Fruit fly (Drosophila melanogaster) whole organism, embryonic: ENCODE measurements around the gene Ptth.

Experiments used
- Abd-B ChIP-seq: fragments of 200-800 bp; sonication (Bioruptor generic); optimal IDR thresholded peaks from 2 replicates; lab custom pipeline; 2018; ENCODE audit warnings: missing biosample characterization, mild to moderate bottlenecking, missing genetic modification characterization, moderate library complexity
- Antp ChIP-seq: fragments of 200-800 bp; sonication (Bioruptor generic); optimal IDR thresholded peaks from 3 replicates; lab custom pipeline; 2016; ENCODE audit warnings: missing biosample characterization, missing genetic modification characterization
- Atf3 ChIP-seq: fragments of 200-800 bp; sonication (Bioruptor generic); optimal IDR thresholded peaks from 3 replicates; lab custom pipeline; 2016; ENCODE audit warnings: missing biosample characterization, missing genetic modification characterization
- Bteb2 ChIP-seq: fragments of 200-800 bp; sonication (Bioruptor generic); optimal IDR thresholded peaks from 2 replicates; lab custom pipeline; 2016; ENCODE audit warnings: missing biosample characterization, missing genetic modification characterization
- CG10147 ChIP-seq: fragments of 200-800 bp; sonication (Bioruptor generic); optimal IDR thresholded peaks from 2 replicates; lab custom pipeline; 2019; ENCODE audit warnings: missing biosample characterization, mild to moderate bottlenecking, missing genetic modification characterization, moderate library complexity
- CG10274 ChIP-seq: fragments of 200-800 bp; sonication (Bioruptor generic); optimal IDR thresholded peaks from 3 replicates; lab custom pipeline; 2017; ENCODE audit warnings: missing biosample characterization, mild to moderate bottlenecking, missing genetic modification characterization
- CG10959 ChIP-seq: fragments of 200-800 bp; sonication (Bioruptor generic); IDR thresholded peaks from 2 replicates; pipeline ENCODE4 v1.3.6; 2022; ENCODE audit warnings: missing biosample characterization, missing genetic modification characterization
- CG1529 ChIP-seq: fragments of 200-800 bp; sonication (Bioruptor generic); optimal IDR thresholded peaks from 3 replicates; lab custom pipeline; 2018; ENCODE audit warnings: missing biosample characterization, missing genetic modification characterization
- CG17568 ChIP-seq: fragments of 200-800 bp; sonication (Bioruptor generic); optimal IDR thresholded peaks from 2 replicates; lab custom pipeline; 2018; ENCODE audit warnings: missing biosample characterization, mild to moderate bottlenecking, missing genetic modification characterization, moderate library complexity
- CG2202 ChIP-seq: fragments of 200-800 bp; sonication (Bioruptor generic); optimal IDR thresholded peaks from 2 replicates; lab custom pipeline; 2018; ENCODE audit warnings: missing biosample characterization, mild to moderate bottlenecking, missing genetic modification characterization
- CG31441 ChIP-seq: fragments of 200-800 bp; sonication (Bioruptor generic); IDR thresholded peaks from 2 replicates; pipeline ENCODE4 v1.3.6; 2022; ENCODE audit warnings: missing biosample characterization, missing genetic modification characterization
- CG33213 ChIP-seq: fragments of 200-800 bp; sonication (Bioruptor generic); optimal IDR thresholded peaks from 3 replicates; lab custom pipeline; 2016; ENCODE audit warnings: missing biosample characterization, missing genetic modification characterization
- CG4707 ChIP-seq: fragments of 200-800 bp; sonication (Bioruptor generic); optimal IDR thresholded peaks from 2 replicates; lab custom pipeline; 2018; ENCODE audit warnings: missing biosample characterization, mild to moderate bottlenecking, missing genetic modification characterization, moderate library complexity
- CG4820 ChIP-seq: fragments of 200-800 bp; sonication (Bioruptor generic); optimal IDR thresholded peaks from 3 replicates; lab custom pipeline; 2016; ENCODE audit warnings: missing biosample characterization, missing genetic modification characterization
- CG6683 ChIP-seq: fragments of 200-800 bp; sonication (Bioruptor generic); optimal IDR thresholded peaks from 2 replicates; lab custom pipeline; 2017; ENCODE audit warnings: missing biosample characterization, mild to moderate bottlenecking, missing genetic modification characterization, missing genetic modification reagents
- CG6689 ChIP-seq: fragments of 200-800 bp; sonication (Bioruptor generic); IDR thresholded peaks from 2 replicates; pipeline ENCODE4 v1.3.6; 2022; ENCODE audit warnings: missing biosample characterization, missing genetic modification characterization
- CG6791 ChIP-seq: fragments of 200-800 bp; sonication (Bioruptor generic); IDR thresholded peaks from 3 replicates; pipeline ENCODE4 v1.3.6; 2022; ENCODE audit warnings: missing biosample characterization, missing genetic modification characterization; ENCODE audit not compliant: partially characterized antibody
- CG7987 ChIP-seq: fragments of 200-800 bp; sonication (Bioruptor generic); optimal IDR thresholded peaks from 2 replicates; lab custom pipeline; 2018; ENCODE audit warnings: missing biosample characterization, mild to moderate bottlenecking, missing genetic modification characterization, moderate library complexity
- CG8388 ChIP-seq: fragments of 200-800 bp; sonication (Bioruptor generic); optimal IDR thresholded peaks from 2 replicates; lab custom pipeline; 2019; ENCODE audit warnings: missing biosample characterization, mild to moderate bottlenecking, missing genetic modification characterization, moderate library complexity
- CG8478 ChIP-seq: fragments of >200 bp; optimal IDR thresholded peaks from 2 replicates; lab custom pipeline; 2018
- Gsc ChIP-seq: fragments of 200-800 bp; sonication (Bioruptor generic); IDR thresholded peaks from 2 replicates; pipeline ENCODE4 v1.3.6; 2022; ENCODE audit warnings: missing biosample characterization, missing genetic modification characterization
- Hr51 ChIP-seq, 2 experiments: fragments of 200-800 bp; sonication (Bioruptor generic); optimal IDR thresholded peaks; 2 replicates in 1 of 2; 3 replicates in 1 of 2; lab custom pipeline; 2016 to 2018; ENCODE audit warnings: missing biosample characterization in 2 of 2, missing genetic modification characterization in 2 of 2, mild to moderate bottlenecking in 1 of 2, moderate library complexity in 1 of 2
- Lhr ChIP-seq: fragments of 200-800 bp; sonication (Bioruptor generic); optimal IDR thresholded peaks from 3 replicates; lab custom pipeline; 2017; ENCODE audit warnings: mild to moderate bottlenecking, missing biosample characterization, missing genetic modification reagents, missing genetic modification characterization
- Mad ChIP-seq: fragments of 200-800 bp; sonication (Bioruptor generic); optimal IDR thresholded peaks from 2 replicates; lab custom pipeline; 2016; ENCODE audit warnings: missing biosample characterization, missing genetic modification characterization
- Myb ChIP-seq: fragments of 200-800 bp; sonication (Bioruptor generic); optimal IDR thresholded peaks from 2 replicates; lab custom pipeline; 2016; ENCODE audit warnings: missing biosample characterization, missing genetic modification characterization
- Nf-YB ChIP-seq: fragments of 200-800 bp; sonication (Bioruptor generic); optimal IDR thresholded peaks from 3 replicates; lab custom pipeline; 2019; ENCODE audit warnings: missing biosample characterization, mild to moderate bottlenecking, missing genetic modification characterization, moderate library complexity
- Optix ChIP-seq: fragments of 200-800 bp; sonication (Bioruptor generic); IDR thresholded peaks from 3 replicates; pipeline ENCODE4 v1.3.6; 2022; ENCODE audit warnings: missing biosample characterization, missing genetic modification characterization
- Sox102F ChIP-seq: fragments of 200-800 bp; sonication (Bioruptor generic); optimal IDR thresholded peaks from 2 replicates; lab custom pipeline; 2018; ENCODE audit warnings: missing biosample characterization, mild to moderate bottlenecking, missing genetic modification characterization, moderate library complexity
- ara ChIP-seq: fragments of 200-800 bp; sonication (Bioruptor generic); IDR thresholded peaks from 2 replicates; pipeline ENCODE4 v1.3.6; 2022; ENCODE audit warnings: missing biosample characterization, missing genetic modification characterization
- dan ChIP-seq: fragments of 200-800 bp; sonication (Bioruptor generic); IDR thresholded peaks from 2 replicates; pipeline ENCODE4 v1.3.6; 2022; ENCODE audit warnings: missing biosample characterization, missing genetic modification characterization
- dmrt11E ChIP-seq: fragments of 200-800 bp; sonication (Bioruptor generic); optimal IDR thresholded peaks from 3 replicates; lab custom pipeline; 2018; ENCODE audit warnings: missing biosample characterization, mild to moderate bottlenecking, missing genetic modification characterization, moderate library complexity
- fd102C ChIP-seq: fragments of 200-800 bp; sonication (Bioruptor generic); optimal IDR thresholded peaks from 2 replicates; lab custom pipeline; 2018; ENCODE audit warnings: missing biosample characterization, mild to moderate bottlenecking, missing genetic modification characterization, moderate library complexity
- fd96Cb ChIP-seq: fragments of 200-800 bp; sonication (Bioruptor generic); optimal IDR thresholded peaks from 2 replicates; lab custom pipeline; 2018; ENCODE audit warnings: missing biosample characterization, mild to moderate bottlenecking, missing genetic modification characterization, moderate library complexity
- ftz-f1 ChIP-seq: fragments of 200-800 bp; sonication (Bioruptor generic); optimal IDR thresholded peaks from 2 replicates; lab custom pipeline; 2016; ENCODE audit warnings: missing biosample characterization, missing genetic modification characterization
- gcm ChIP-seq: fragments of 200-800 bp; sonication (Bioruptor generic); optimal IDR thresholded peaks from 2 replicates; lab custom pipeline; 2019; ENCODE audit warnings: missing biosample characterization, mild to moderate bottlenecking, missing genetic modification characterization, moderate library complexity
- gcm2 ChIP-seq: fragments of 200-800 bp; sonication (Bioruptor generic); optimal IDR thresholded peaks from 2 replicates; lab custom pipeline; 2016; ENCODE audit warnings: missing biosample characterization, missing genetic modification characterization
- ham ChIP-seq: fragments of 200-800 bp; sonication (Bioruptor generic); IDR thresholded peaks from 2 replicates; pipeline ENCODE4 v1.3.6; 2022; ENCODE audit warnings: missing biosample characterization, missing genetic modification characterization
- hbn ChIP-seq: fragments of 200-800 bp; sonication (Bioruptor generic); IDR thresholded peaks from 2 replicates; pipeline ENCODE4 v1.3.6; 2022; ENCODE audit warnings: missing biosample characterization, missing genetic modification characterization; ENCODE audit not compliant: partially characterized antibody
- hth ChIP-seq: fragments of >200 bp; optimal IDR thresholded peaks from 2 replicates; lab custom pipeline; 2017; ENCODE audit warnings: inconsistent platforms
- kay ChIP-seq: fragments of 200-800 bp; sonication (Bioruptor generic); optimal IDR thresholded peaks from 2 replicates; lab custom pipeline; 2016; ENCODE audit warnings: missing biosample characterization, missing genetic modification characterization
- lab ChIP-seq: fragments of 200-800 bp; sonication (Bioruptor generic); optimal IDR thresholded peaks from 3 replicates; lab custom pipeline; 2017; ENCODE audit warnings: missing biosample characterization, missing genetic modification characterization, mild to moderate bottlenecking, moderate library complexity, missing genetic modification reagents
- lbe ChIP-seq: fragments of 200-800 bp; sonication (Bioruptor generic); optimal IDR thresholded peaks from 2 replicates; lab custom pipeline; 2016; ENCODE audit warnings: missing biosample characterization, mild to moderate bottlenecking, missing genetic modification characterization
- lilli ChIP-seq: fragments of 200-800 bp; sonication (Bioruptor generic); optimal IDR thresholded peaks from 3 replicates; lab custom pipeline; 2016; ENCODE audit warnings: missing biosample characterization, missing genetic modification characterization
- lola ChIP-seq, 3 experiments: fragments of >200 bp in 2 of 3; fragments of 200-800 bp in 1 of 3; sonication (Bioruptor generic) in 1 of 3; optimal IDR thresholded peaks; 2 replicates each; lab custom pipeline; 2017 to 2019; ENCODE audit warnings: missing biosample characterization in 3 of 3, missing genetic modification characterization in 3 of 3, mild to moderate bottlenecking in 1 of 3, moderate library complexity in 1 of 3
- mam ChIP-seq: fragments of 200-800 bp; sonication (Bioruptor generic); optimal IDR thresholded peaks from 3 replicates; lab custom pipeline; 2016; ENCODE audit warnings: missing biosample characterization, missing genetic modification characterization
- pan ChIP-seq, 4 experiments: fragments of >200 bp in 3 of 4; fragments of 200-800 bp in 1 of 4; sonication (Bioruptor generic) in 1 of 4; optimal IDR thresholded peaks in 3 of 4; IDR thresholded peaks in 1 of 4; 2 replicates each; pipeline versions ENCODE4 v1.3.6 to Lab custom; 2017 to 2022; ENCODE audit warnings: missing biosample characterization in 2 of 4, missing genetic modification characterization in 2 of 4, mixed read lengths in 1 of 4
- rib ChIP-seq: fragments of 200-800 bp; sonication (Bioruptor generic); IDR thresholded peaks from 2 replicates; pipeline ENCODE4 v1.3.6; 2022; ENCODE audit warnings: missing biosample characterization, missing genetic modification characterization
- run ChIP-seq: fragments of 200-800 bp; sonication (Bioruptor generic); optimal IDR thresholded peaks from 3 replicates; lab custom pipeline; 2018; ENCODE audit warnings: missing biosample characterization, mild to moderate bottlenecking, missing genetic modification characterization
- salm ChIP-seq: fragments of 200-800 bp; sonication (Bioruptor generic); optimal IDR thresholded peaks from 2 replicates; lab custom pipeline; 2018; ENCODE audit warnings: missing biosample characterization, mild to moderate bottlenecking, missing genetic modification characterization
- slbo ChIP-seq: fragments of 200-800 bp; sonication (Bioruptor generic); IDR thresholded peaks from 2 replicates; pipeline ENCODE4 v1.3.6; 2022; ENCODE audit warnings: missing biosample characterization, missing genetic modification characterization
- z ChIP-seq: fragments of 200-800 bp; sonication (Bioruptor generic); IDR thresholded peaks from 3 replicates; pipeline ENCODE4 v1.3.6; 2022; ENCODE audit warnings: missing biosample characterization, missing genetic modification characterization

Ptth gene

dm6 chr2L:552432-552929 lies 24.2 kb downstream of the Ptth start, which contains the start of gene Ets21C (continued):
- TF ChIP-seq CG10274 (GFP tag; lab: Kevin White, UChicago) = no peak
- TF ChIP-seq hth (lab: Kevin White, UChicago) = no peak
- no peak for TF ChIP-seq CG10959
- TF ChIP-seq ham = no peak
- TF ChIP-seq CG6683 (GFP tag; lab: Kevin White, UChicago) = no peak
- TF ChIP-seq Antp (GFP tag; lab: Kevin White, UChicago) = no peak
- TF ChIP-seq Bteb2 (GFP tag; lab: Kevin White, UChicago) = no peak
- no peak for TF ChIP-seq fd102C (GFP tag; lab: Kevin White, UChicago)
- TF ChIP-seq fd96Cb (tag; lab: Kevin White, UChicago) = no peak
- TF ChIP-seq lilli (GFP tag; lab: Kevin White, UChicago) = no peak
- TF ChIP-seq Optix (GFP tag; lab: Robert Waterston, UW) = no peak
- no peak for TF ChIP-seq Mad (GFP tag; lab: Kevin White, UChicago)
- no peak for TF ChIP-seq ara (GFP tag; lab: Robert Waterston, UW)
- peak; percentile 86 for TF ChIP-seq CG6689 (GFP tag; lab: Robert Waterston, UW)
- TF ChIP-seq Atf3 (GFP tag; lab: Kevin White, UChicago) = no peak
- peak; percentile 69 for TF ChIP-seq lab (GFP tag; lab: Kevin White, UChicago)
- TF ChIP-seq hbn = no peak
- TF ChIP-seq dan (GFP tag; lab: Robert Waterston, UW) = no peak
- no peak for TF ChIP-seq CG4707
- TF ChIP-seq CG17568 (GFP tag; lab: Kevin White, UChicago) = no peak
- no peak for TF ChIP-seq CG33213
- no peak for TF ChIP-seq CG1529
- peak; percentile 98 for TF ChIP-seq kay (GFP tag; lab: Kevin White, UChicago)
- no peak for TF ChIP-seq CG6791
- no peak for TF ChIP-seq gcm2 (GFP tag; lab: Kevin White, UChicago)
- TF ChIP-seq pan (optimal IDR thresholded peaks at IDR 0.05; lab: Kevin White, UChicago) = no peak
- TF ChIP-seq pan (GFP tag; optimal IDR thresholded peaks at IDR 0.05 in 1 of 2, IDR thresholded peaks at IDR 0.05 in 1 of 2) = no peak
- TF ChIP-seq gcm (GFP tag; lab: Kevin White, UChicago) = no peak
- TF ChIP-seq CG7987 (GFP tag; lab: Kevin White, UChicago) = no peak
- TF ChIP-seq Gsc (GFP tag; lab: Robert Waterston, UW) = no peak
- no peak for TF ChIP-seq dmrt11E (tag; lab: Kevin White, UChicago)
- no peak for TF ChIP-seq lbe (GFP tag; lab: Kevin White, UChicago)
- TF ChIP-seq CG31441 = no peak
- TF ChIP-seq salm (tag; lab: Kevin White, UChicago) = no peak
- no peak for TF ChIP-seq CG8388
- no peak for TF ChIP-seq mam (GFP tag; lab: Kevin White, UChicago)
- TF ChIP-seq lola (GFP tag; optimal IDR thresholded peaks at IDR 0.05; lab: Kevin White, UChicago) = no peak
- TF ChIP-seq ftz-f1 (GFP tag; lab: Kevin White, UChicago) = peak; percentile 99
- no peak for TF ChIP-seq slbo
- TF ChIP-seq CG4820 = no peak
- no peak for TF ChIP-seq Hr51 (GFP tag; optimal IDR thresholded peaks at IDR 0.05; lab: Kevin White, UChicago)
- TF ChIP-seq z (GFP tag; lab: Robert Waterston, UW) = no peak
- TF ChIP-seq Nf-YB (GFP tag; lab: Kevin White, UChicago) = no peak
- TF ChIP-seq CG2202 (tag; lab: Kevin White, UChicago) = no peak
- no peak for TF ChIP-seq Lhr (GFP tag; lab: Kevin White, UChicago)
- TF ChIP-seq Sox102F (GFP tag; lab: Kevin White, UChicago) = no peak
- TF ChIP-seq run (tag; lab: Kevin White, UChicago) = no peak
- TF ChIP-seq rib = 0 out of 2 replicates have a peak, but pooled peaks have one; percentile 40
- TF ChIP-seq CG10147 (GFP tag; lab: Kevin White, UChicago) = no peak
- TF ChIP-seq Abd-B (GFP tag; lab: Kevin White, UChicago) = no peak
- no peak for TF ChIP-seq Myb (GFP tag; lab: Kevin White, UChicago)
- TF ChIP-seq CG8478 (lab: Kevin White, UChicago) = no peak
